Fruit fly (Drosophila melanogaster): ENCODE data around the gene PTPMT1.

dm6 chr3R:23730472-23730801, 27.7 kb upstream of the PTPMT1 start:
- TF ChIP-seq spab (GFP tag; optimal IDR thresholded peaks at IDR 0.05) (no peak), CG16779 (tag; optimal IDR thresholded peaks at IDR 0.05) (no peak), CG31627 (GFP tag; optimal IDR thresholded peaks at IDR 0.05) (no peak), ss (GFP tag; optimal IDR thresholded peaks at IDR 0.05) (no peak), CG15336 (GFP tag; IDR thresholded peaks at IDR 0.05) (no peak), Hr38 (GFP tag; optimal IDR thresholded peaks at IDR 0.05) (no peak), dsx (GFP tag; optimal IDR thresholded peaks at IDR 0.05; ENCODE audit: poor library complexity, severe bottlenecking) (no peak), acj6 (GFP tag; optimal IDR thresholded peaks at IDR 0.05) (no peak), CG8319 (GFP tag; optimal IDR thresholded peaks at IDR 0.05) (no peak)

Data from whole organism, prepupa.